Fruit fly (Drosophila melanogaster): Measurements from ENCODE around the gene CG9853.

CG9853 gene

dm6 chr3R:4437113-4437512, 35.3 kb upstream of the CG9853 start, which contains the start of the genes Lipt2 and CG14650 (continued):
- TF ChIP-seq maf-S (GFP tag; optimal IDR thresholded peaks at IDR 0.05), result peak; percentile 12
- 0 out of 4 replicates have a peak, but pooled peaks have one; percentile 46 for TF ChIP-seq Gug (GFP tag; IDR thresholded peaks at IDR 0.05)
- TF ChIP-seq Hr3 (GFP tag; optimal IDR thresholded peaks at IDR 0.05), result peak; percentile 57
- no peak for TF ChIP-seq Lim3 (GFP tag; IDR thresholded peaks at IDR 0.05)
- TF ChIP-seq sc (optimal IDR thresholded peaks at IDR 0.05), result no peak
- TF ChIP-seq sc (GFP tag; optimal IDR thresholded peaks at IDR 0.05), result no peak
- peak; percentile 80 for TF ChIP-seq zfh2 (GFP tag; optimal IDR thresholded peaks at IDR 0.05)
- TF ChIP-seq CG12391 (tag; optimal IDR thresholded peaks at IDR 0.05), result peak; percentile 73
- TF ChIP-seq Chrac-16 (GFP tag; optimal IDR thresholded peaks at IDR 0.05), result peak; percentile 70
- TF ChIP-seq amos (GFP tag; IDR thresholded peaks at IDR 0.05; ENCODE audit: partially characterized antibody), result peak; percentile 65
- 0 out of 2 replicates have a peak, but pooled peaks have one; percentile 45 for TF ChIP-seq sob (GFP tag; IDR thresholded peaks at IDR 0.05)
- peak; percentile 64 for TF ChIP-seq CG3847 (GFP tag; IDR thresholded peaks at IDR 0.05)
- peak; percentile 77 for TF ChIP-seq BEAF-32 (GFP tag; optimal IDR thresholded peaks at IDR 0.05)
- TF ChIP-seq pho (GFP tag; optimal IDR thresholded peaks at IDR 0.05), result peak; percentile 56
- peak; percentile 30; the same call in 1 of the 2 replicates for TF ChIP-seq CG9215 (GFP tag; IDR thresholded peaks at IDR 0.05)
- TF ChIP-seq Neu2 (GFP tag; optimal IDR thresholded peaks at IDR 0.05; ENCODE audit: borderline replicate concordance), result no peak
- TF ChIP-seq Doc2 (GFP tag; IDR thresholded peaks at IDR 0.05), result no peak
- no peak for TF ChIP-seq Meics (GFP tag; optimal IDR thresholded peaks at IDR 0.05)
- TF ChIP-seq MBD-R2 (GFP tag; IDR thresholded peaks at IDR 0.05), result peak; percentile 88
- no peak for TF ChIP-seq CrebB (tag; optimal IDR thresholded peaks at IDR 0.05)
- TF ChIP-seq CG17385 (GFP tag; optimal IDR thresholded peaks at IDR 0.05), result peak; percentile 6
- TF ChIP-seq Deaf1 (tag; optimal IDR thresholded peaks at IDR 0.05), result no peak
- peak; percentile 35; the same call in 1 of the 2 replicates for TF ChIP-seq Ptx1 (GFP tag; IDR thresholded peaks at IDR 0.05)
- peak; percentile 93 for TF ChIP-seq sens (GFP tag)
- peak; percentile 80 for TF ChIP-seq Sry-δ (GFP tag; optimal IDR thresholded peaks at IDR 0.05)
- TF ChIP-seq CG2120 (GFP tag; optimal IDR thresholded peaks at IDR 0.05), result peak; percentile 77
- no peak for TF ChIP-seq eve (GFP tag; optimal IDR thresholded peaks at IDR 0.05)
- TF ChIP-seq CG14710 (tag; optimal IDR thresholded peaks at IDR 0.05), result peak; percentile 74
- TF ChIP-seq Sin3A (optimal IDR thresholded peaks at IDR 0.05), result peak; percentile 83
- TF ChIP-seq insv (GFP tag; optimal IDR thresholded peaks at IDR 0.05), result peak in 1 of 2 experiments; percentile 38
- TF ChIP-seq MESR4 (GFP tag; optimal IDR thresholded peaks at IDR 0.05), result peak; percentile 84
- peak; percentile 21 for TF ChIP-seq CG10462 (GFP tag; optimal IDR thresholded peaks at IDR 0.05)
- TF ChIP-seq CG14860 (GFP tag; IDR thresholded peaks at IDR 0.05; ENCODE audit: partially characterized antibody), result no peak
- TF ChIP-seq her (GFP tag; optimal IDR thresholded peaks at IDR 0.05), result peak; percentile 53
- peak; percentile 60 for TF ChIP-seq CG2712 (tag; optimal IDR thresholded peaks at IDR 0.05)
- no peak for TF ChIP-seq CG7271 (tag; optimal IDR thresholded peaks at IDR 0.05)
- TF ChIP-seq Med (GFP tag), result peak; percentile 94
- peak; percentile 33 for TF ChIP-seq PHDP (tag; optimal IDR thresholded peaks at IDR 0.05)
- TF ChIP-seq CG4854 (GFP tag; optimal IDR thresholded peaks at IDR 0.05), result peak; percentile 17
- TF ChIP-seq CG18764 (GFP tag; optimal IDR thresholded peaks at IDR 0.05), result peak; percentile 37
- TF ChIP-seq CG2889 (GFP tag; IDR thresholded peaks at IDR 0.05), result no peak
- no peak for TF ChIP-seq CG10565 (GFP tag; optimal IDR thresholded peaks at IDR 0.05)
- peak; percentile 59 for TF ChIP-seq slp2 (GFP tag; optimal IDR thresholded peaks at IDR 0.05)
- peak; percentile 60 for TF ChIP-seq ind (GFP tag; optimal IDR thresholded peaks at IDR 0.05)
- TF ChIP-seq CG2202 (tag; optimal IDR thresholded peaks at IDR 0.05), result peak; percentile 37
- peak; percentile 19 for TF ChIP-seq CG18476 (GFP tag; optimal IDR thresholded peaks at IDR 0.05)
- peak; percentile 52 for TF ChIP-seq CG17186 (GFP tag; optimal IDR thresholded peaks at IDR 0.05)
- TF ChIP-seq dm (GFP tag; optimal IDR thresholded peaks at IDR 0.05), result peak; percentile 68
- TF ChIP-seq CG10321 (GFP tag; IDR thresholded peaks at IDR 0.05), result no peak
- TF ChIP-seq B-H1 (GFP tag; IDR thresholded peaks at IDR 0.05), result no peak
- no peak for TF ChIP-seq CG1024 (GFP tag; IDR thresholded peaks at IDR 0.05)
- no peak for TF ChIP-seq CG11696 (GFP tag; IDR thresholded peaks at IDR 0.05)
- TF ChIP-seq CG11695 (GFP tag; IDR thresholded peaks at IDR 0.05), result no peak

Data from whole organism, embryonic.